Fruit fly (Drosophila melanogaster) whole organism, pupa: Measurements from ENCODE around the gene CkIIbeta.

Experiments used
- CG12605 ChIP-seq: fragments of 200-800 bp; sonication (Bioruptor generic); IDR thresholded peaks from 2 replicates; pipeline ENCODE4 v1.3.6; 2022; ENCODE audit warnings: missing biosample characterization, missing genetic modification characterization
- CG13204 ChIP-seq: fragments of 200-800 bp; sonication (Bioruptor generic); optimal IDR thresholded peaks from 2 replicates; lab custom pipeline; 2018; ENCODE audit warnings: missing biosample characterization, mild to moderate bottlenecking, missing genetic modification characterization, moderate library complexity
- CG17806 ChIP-seq: fragments of 200-800 bp; sonication (Bioruptor generic); optimal IDR thresholded peaks from 2 replicates; lab custom pipeline; 2018; ENCODE audit warnings: missing biosample characterization, mild to moderate bottlenecking, missing genetic modification characterization, moderate library complexity
- CG8159 ChIP-seq: fragments of 200-800 bp; sonication (Bioruptor generic); optimal IDR thresholded peaks from 3 replicates; lab custom pipeline; 2018; ENCODE audit warnings: missing biosample characterization, mild to moderate bottlenecking, missing genetic modification characterization, moderate library complexity
- CG9948 ChIP-seq: fragments of 200-800 bp; sonication (Bioruptor generic); optimal IDR thresholded peaks from 2 replicates; lab custom pipeline; 2018; ENCODE audit warnings: missing biosample characterization, mild to moderate bottlenecking, missing genetic modification characterization, moderate library complexity
- D1 ChIP-seq: fragments of 200-800 bp; sonication (Bioruptor generic); optimal IDR thresholded peaks from 2 replicates; lab custom pipeline; 2018; ENCODE audit warnings: missing biosample characterization, mild to moderate bottlenecking, missing genetic modification characterization, moderate library complexity
- Ets98B ChIP-seq: fragments of 200-800 bp; sonication (Bioruptor generic); IDR thresholded peaks from 2 replicates; pipeline ENCODE4 v1.3.6; 2022; ENCODE audit warnings: missing biosample characterization, missing genetic modification characterization
- Pif1A ChIP-seq: fragments of 200-800 bp; sonication (Bioruptor generic); optimal IDR thresholded peaks from 3 replicates; lab custom pipeline; 2016; ENCODE audit warnings: missing biosample characterization, missing genetic modification characterization
- Pif1B ChIP-seq: fragments of 200-800 bp; sonication (Bioruptor generic); optimal IDR thresholded peaks from 3 replicates; lab custom pipeline; 2016; ENCODE audit warnings: missing biosample characterization, missing genetic modification characterization
- Snoo ChIP-seq: fragments of 200-800 bp; sonication (Bioruptor generic); optimal IDR thresholded peaks from 3 replicates; lab custom pipeline; 2017; ENCODE audit warnings: missing biosample characterization, mild to moderate bottlenecking, missing genetic modification characterization, inconsistent platforms
- fd96Ca ChIP-seq: fragments of 200-800 bp; sonication (Bioruptor generic); IDR thresholded peaks from 3 replicates; pipeline ENCODE4 v1.3.6; 2022; ENCODE audit warnings: missing biosample characterization, missing genetic modification characterization

dm6 chrX:11821946-11822345 lies 29.6 kb downstream of the CkIIbeta start:
- TF ChIP-seq Ets98B: peak; percentile 47
- TF ChIP-seq Pif1A: peak; percentile 27
- TF ChIP-seq CG17806 (tag; lab: Kevin White, UChicago): no peak
- TF ChIP-seq D1 (tag; lab: Kevin White, UChicago): no peak
- no peak for TF ChIP-seq Pif1B (GFP tag; lab: Kevin White, UChicago)
- TF ChIP-seq Snoo (tag; lab: Kevin White, UChicago): no peak
- TF ChIP-seq fd96Ca (GFP tag; lab: Robert Waterston, UW): no peak; the same call in 2 of the 3 replicates
- TF ChIP-seq CG12605 (GFP tag; lab: Robert Waterston, UW): no peak
- no peak for TF ChIP-seq CG13204 (GFP tag; lab: Kevin White, UChicago)
- peak; percentile 81 for TF ChIP-seq CG8159 (tag; lab: Kevin White, UChicago)
- TF ChIP-seq CG9948 (tag; lab: Kevin White, UChicago): no peak
